Fruit fly (Drosophila melanogaster) whole organism, embryonic: Measurements from ENCODE around the gene CG43446.

Source experiments
- Abd-B ChIP-seq: fragments of 200-800 bp; sonication (Bioruptor generic); optimal IDR thresholded peaks from 2 replicates; lab custom pipeline; 2018; ENCODE audit warnings: missing biosample characterization, mild to moderate bottlenecking, missing genetic modification characterization, moderate library complexity
- CG11247 ChIP-seq: fragments of 200-800 bp; sonication (Bioruptor generic); IDR thresholded peaks from 2 replicates; pipeline ENCODE4 v1.3.6; 2022; ENCODE audit warnings: missing biosample characterization, missing genetic modification characterization
- CG15073 ChIP-seq: fragments of 200-800 bp; sonication (Bioruptor generic); optimal IDR thresholded peaks from 2 replicates; lab custom pipeline; 2016; ENCODE audit warnings: missing biosample characterization, missing genetic modification characterization
- CG15514 ChIP-seq: fragments of 200-800 bp; sonication (Bioruptor generic); optimal IDR thresholded peaks from 3 replicates; lab custom pipeline; 2017; ENCODE audit warnings: missing biosample characterization, missing genetic modification characterization, mild to moderate bottlenecking, moderate library complexity, missing genetic modification reagents
- CG17912 ChIP-seq: fragments of 200-800 bp; sonication (Bioruptor generic); optimal IDR thresholded peaks from 2 replicates; lab custom pipeline; 2018; ENCODE audit warnings: missing biosample characterization, mild to moderate bottlenecking, missing genetic modification characterization
- CG18764 ChIP-seq: fragments of 200-800 bp; sonication (Bioruptor generic); optimal IDR thresholded peaks from 3 replicates; lab custom pipeline; 2016; ENCODE audit warnings: missing biosample characterization, missing genetic modification characterization
- CG2875 ChIP-seq: fragments of 200-800 bp; sonication (Bioruptor generic); optimal IDR thresholded peaks from 2 replicates; lab custom pipeline; 2017; ENCODE audit warnings: missing biosample characterization, mild to moderate bottlenecking, missing genetic modification characterization, missing genetic modification reagents
- CG32532 ChIP-seq: fragments of 200-800 bp; sonication (Bioruptor generic); IDR thresholded peaks from 2 replicates; pipeline ENCODE4 v1.3.6; 2022; ENCODE audit warnings: missing biosample characterization, missing genetic modification characterization
- CG32767 ChIP-seq: fragments of 200-800 bp; sonication (Bioruptor generic); IDR thresholded peaks from 2 replicates; pipeline ENCODE4 v1.3.6; 2022; ENCODE audit warnings: missing biosample characterization, missing genetic modification characterization
- CG32772 ChIP-seq: fragments of 200-800 bp; sonication (Bioruptor generic); IDR thresholded peaks from 2 replicates; pipeline ENCODE4 v1.3.6; 2022; ENCODE audit warnings: missing biosample characterization, missing genetic modification characterization
- CG3838 ChIP-seq: fragments of 200-800 bp; sonication (Bioruptor generic); optimal IDR thresholded peaks from 3 replicates; lab custom pipeline; 2016; ENCODE audit warnings: missing biosample characterization, missing genetic modification characterization
- CG42726 ChIP-seq: fragments of 200-800 bp; sonication (Bioruptor generic); IDR thresholded peaks from 2 replicates; pipeline ENCODE4 v1.3.6; 2022; ENCODE audit warnings: missing biosample characterization, missing genetic modification characterization; ENCODE audit not compliant: partially characterized antibody
- CG5245 ChIP-seq: fragments of 200-800 bp; sonication (Bioruptor generic); optimal IDR thresholded peaks from 3 replicates; lab custom pipeline; 2016; ENCODE audit warnings: missing biosample characterization, missing genetic modification characterization
- CG8089 ChIP-seq: fragments of 200-800 bp; sonication (Bioruptor generic); optimal IDR thresholded peaks from 3 replicates; lab custom pipeline; 2016; ENCODE audit warnings: missing biosample characterization, missing genetic modification characterization
- CHES-1-like ChIP-seq: fragments of 200-800 bp; sonication (Bioruptor generic); optimal IDR thresholded peaks from 2 replicates; lab custom pipeline; 2016; ENCODE audit warnings: missing biosample characterization, missing genetic modification characterization
- Chrac-16 ChIP-seq: fragments of 200-800 bp; sonication (Bioruptor generic); optimal IDR thresholded peaks from 3 replicates; lab custom pipeline; 2016; ENCODE audit warnings: missing biosample characterization, missing genetic modification characterization
- CrebB ChIP-seq: fragments of 200-800 bp; sonication (Bioruptor generic); optimal IDR thresholded peaks from 3 replicates; lab custom pipeline; 2018; ENCODE audit warnings: missing biosample characterization, mild to moderate bottlenecking, missing genetic modification characterization
- Dbx ChIP-seq: fragments of 200-800 bp; sonication (Bioruptor generic); IDR thresholded peaks from 3 replicates; pipeline ENCODE4 v1.3.6; 2022; ENCODE audit warnings: missing biosample characterization, missing genetic modification characterization
- Dp ChIP-seq: fragments of 200-800 bp; sonication (Bioruptor generic); optimal IDR thresholded peaks from 2 replicates; lab custom pipeline; 2018; ENCODE audit warnings: missing biosample characterization, mild to moderate bottlenecking, missing genetic modification characterization, moderate library complexity
- E2f2 ChIP-seq: fragments of 200-800 bp; sonication (Bioruptor generic); IDR thresholded peaks from 2 replicates; pipeline ENCODE4 v1.3.6; 2022; ENCODE audit warnings: missing biosample characterization, missing genetic modification characterization
- ERR ChIP-seq: fragments of 200-800 bp; sonication (Bioruptor generic); optimal IDR thresholded peaks from 2 replicates; lab custom pipeline; 2016; ENCODE audit warnings: missing biosample characterization, missing genetic modification characterization
- HmgD ChIP-seq: fragments of 200-800 bp; sonication (Bioruptor generic); optimal IDR thresholded peaks from 3 replicates; lab custom pipeline; 2016; ENCODE audit warnings: missing biosample characterization, missing genetic modification characterization
- Hsf ChIP-seq: fragments of 200-800 bp; sonication (Bioruptor generic); optimal IDR thresholded peaks from 3 replicates; lab custom pipeline; 2016; ENCODE audit warnings: missing biosample characterization, missing genetic modification characterization
- Med ChIP-seq: fragments of 200-800 bp; sonication (Bioruptor generic); peaks from one replicate; lab custom pipeline; 2016; ENCODE audit warnings: missing biosample characterization, missing genetic modification characterization, mild to moderate bottlenecking, inconsistent platforms, moderate library complexity
- Mes4 ChIP-seq: fragments of 200-800 bp; sonication (Bioruptor generic); optimal IDR thresholded peaks from 2 replicates; lab custom pipeline; 2016; ENCODE audit warnings: missing biosample characterization, missing genetic modification characterization
- NC2β ChIP-seq: fragments of 200-800 bp; sonication (Bioruptor generic); optimal IDR thresholded peaks from 2 replicates; lab custom pipeline; 2016; ENCODE audit warnings: missing biosample characterization, missing genetic modification characterization
- NFAT ChIP-seq: fragments of 200-800 bp; sonication (Bioruptor generic); IDR thresholded peaks from 2 replicates; pipeline ENCODE4 v1.3.6; 2022; ENCODE audit warnings: missing biosample characterization, missing genetic modification characterization
- NfI ChIP-seq: fragments of 200-800 bp; sonication (Bioruptor generic); optimal IDR thresholded peaks from 3 replicates; lab custom pipeline; 2018; ENCODE audit warnings: missing biosample characterization, mild to moderate bottlenecking, missing genetic modification characterization, moderate library complexity
- Ptx1 ChIP-seq: fragments of 200-800 bp; sonication (Bioruptor generic); IDR thresholded peaks from 2 replicates; pipeline ENCODE4 v1.3.6; 2022; ENCODE audit warnings: missing biosample characterization, missing genetic modification characterization
- Vsx1 ChIP-seq: fragments of 200-800 bp; sonication (Bioruptor generic); optimal IDR thresholded peaks from 2 replicates; lab custom pipeline; 2017; ENCODE audit warnings: missing biosample characterization, mild to moderate bottlenecking, missing genetic modification characterization, missing genetic modification reagents
- amos ChIP-seq: fragments of 200-800 bp; sonication (Bioruptor generic); IDR thresholded peaks from 2 replicates; pipeline ENCODE4 v1.3.6; 2022; ENCODE audit warnings: missing biosample characterization, missing genetic modification characterization; ENCODE audit not compliant: partially characterized antibody
- bcd ChIP-seq: fragments of 200-800 bp; sonication (Bioruptor generic); optimal IDR thresholded peaks from 2 replicates; lab custom pipeline; 2017; ENCODE audit warnings: missing biosample characterization, mild to moderate bottlenecking, missing genetic modification characterization
- ci ChIP-seq: fragments of 200-800 bp; sonication (Bioruptor generic); IDR thresholded peaks from 3 replicates; pipeline ENCODE4 v1.3.6; 2022; ENCODE audit warnings: missing biosample characterization, missing genetic modification characterization
- dpn ChIP-seq, 2 experiments: fragments of 200-800 bp; sonication (Bioruptor generic); optimal IDR thresholded peaks; 3 replicates each; lab custom pipeline; 2016; ENCODE audit warnings: missing biosample characterization in 2 of 2, missing genetic modification characterization in 2 of 2
- dysf ChIP-seq: fragments of 200-800 bp; sonication (Bioruptor generic); IDR thresholded peaks from 3 replicates; pipeline ENCODE4 v1.3.6; 2022; ENCODE audit warnings: missing biosample characterization, missing genetic modification characterization
- fd102C ChIP-seq: fragments of 200-800 bp; sonication (Bioruptor generic); optimal IDR thresholded peaks from 2 replicates; lab custom pipeline; 2018; ENCODE audit warnings: missing biosample characterization, mild to moderate bottlenecking, missing genetic modification characterization, moderate library complexity
- gro ChIP-seq: fragments of 200-800 bp; sonication (Bioruptor generic); optimal IDR thresholded peaks from 2 replicates; lab custom pipeline; 2016; ENCODE audit warnings: missing biosample characterization, missing genetic modification characterization
- jumu ChIP-seq: fragments of 200-800 bp; sonication (Bioruptor generic); optimal IDR thresholded peaks from 3 replicates; lab custom pipeline; 2016; ENCODE audit warnings: missing biosample characterization, missing genetic modification characterization
- knrl ChIP-seq: fragments of 200-800 bp; sonication (Bioruptor generic); IDR thresholded peaks from 3 replicates; pipeline ENCODE4 v1.3.6; 2022; ENCODE audit warnings: missing biosample characterization, missing genetic modification characterization; ENCODE audit not compliant: partially characterized antibody
- lilli ChIP-seq: fragments of 200-800 bp; sonication (Bioruptor generic); optimal IDR thresholded peaks from 3 replicates; lab custom pipeline; 2016; ENCODE audit warnings: missing biosample characterization, missing genetic modification characterization
- luna ChIP-seq: fragments of 200-800 bp; sonication (Bioruptor generic); optimal IDR thresholded peaks from 2 replicates; lab custom pipeline; 2016; ENCODE audit warnings: missing biosample characterization, missing genetic modification characterization
- maf-S ChIP-seq: fragments of 200-800 bp; sonication (Bioruptor generic); optimal IDR thresholded peaks from 2 replicates; lab custom pipeline; 2016; ENCODE audit warnings: missing biosample characterization, missing genetic modification characterization
- mam ChIP-seq: fragments of 200-800 bp; sonication (Bioruptor generic); optimal IDR thresholded peaks from 3 replicates; lab custom pipeline; 2016; ENCODE audit warnings: missing biosample characterization, missing genetic modification characterization
- nau ChIP-seq: fragments of 200-800 bp; sonication (Bioruptor generic); optimal IDR thresholded peaks from 3 replicates; lab custom pipeline; 2017; ENCODE audit warnings: missing biosample characterization, mild to moderate bottlenecking, missing genetic modification characterization, missing genetic modification reagents
- oc ChIP-seq: fragments of 200-800 bp; sonication (Bioruptor generic); optimal IDR thresholded peaks from 2 replicates; lab custom pipeline; 2018; ENCODE audit warnings: missing biosample characterization, mild to moderate bottlenecking, missing genetic modification characterization, moderate library complexity
- pum ChIP-seq: fragments of 200-800 bp; sonication (Bioruptor generic); optimal IDR thresholded peaks from 2 replicates; lab custom pipeline; 2016; ENCODE audit warnings: missing biosample characterization, missing genetic modification characterization
- sisA ChIP-seq: fragments of 200-800 bp; sonication (Bioruptor generic); IDR thresholded peaks from 2 replicates; pipeline ENCODE4 v1.3.6; 2022; ENCODE audit warnings: missing biosample characterization, missing genetic modification characterization
- slou ChIP-seq: fragments of 200-800 bp; sonication (Bioruptor generic); optimal IDR thresholded peaks from 3 replicates; lab custom pipeline; 2016; ENCODE audit warnings: missing biosample characterization, missing genetic modification characterization
- sr ChIP-seq: fragments of 200-800 bp; sonication (Bioruptor generic); IDR thresholded peaks from 3 replicates; pipeline ENCODE4 v1.3.6; 2022; ENCODE audit warnings: missing biosample characterization, missing genetic modification characterization
- unc-4 ChIP-seq: fragments of 200-800 bp; sonication (Bioruptor generic); IDR thresholded peaks from 2 replicates; pipeline ENCODE4 v1.3.6; 2022; ENCODE audit warnings: missing biosample characterization, missing genetic modification characterization; ENCODE audit not compliant: partially characterized antibody
- zfh1 ChIP-seq: fragments of 200-800 bp; sonication (Bioruptor generic); IDR thresholded peaks from 3 replicates; pipeline ENCODE4 v1.3.6; 2022; ENCODE audit warnings: missing biosample characterization, missing genetic modification characterization

Gene CG43446

dm6 chr3R:20947991-20948407 lies 39.7 kb downstream of the CG43446 start (continued):
- TF ChIP-seq CG15514 (peak; percentile 23), Hsf (GFP tag; lab: Kevin White, UChicago) (peak; percentile 46), Vsx1 (GFP tag; lab: Kevin White, UChicago) (peak; percentile 96), CG18764 (GFP tag; lab: Kevin White, UChicago) (peak; percentile 8), mam (GFP tag; lab: Kevin White, UChicago) (peak; percentile 47), pum (peak; percentile 26), oc (tag; lab: Kevin White, UChicago) (peak; percentile 52), nau (no peak), Dp (GFP tag; lab: Kevin White, UChicago) (peak; percentile 48), knrl (GFP tag; lab: Robert Waterston, UW) (no peak; the same call in 2 of the 3 replicates), CG15073 (GFP tag; lab: Kevin White, UChicago) (no peak), sisA (GFP tag; lab: Robert Waterston, UW) (0 out of 2 replicates have a peak, but pooled peaks have one; percentile 31), ci (GFP tag; lab: Robert Waterston, UW) (peak; percentile 42; the same call in 1 of the 3 replicates), Dbx (GFP tag; lab: Robert Waterston, UW) (peak; percentile 63; the same call in 2 of the 3 replicates), luna (peak; percentile 10), fd102C (no peak), zfh1 (GFP tag; lab: Robert Waterston, UW) (peak; percentile 7; the same call in 1 of the 3 replicates), NfI (GFP tag; lab: Kevin White, UChicago) (peak; percentile 63), HmgD (GFP tag; lab: Kevin White, UChicago) (peak; percentile 68), ERR (GFP tag; lab: Kevin White, UChicago) (no peak), NFAT (peak; percentile 77), CHES-1-like (peak; percentile 5), CG11247 (GFP tag; lab: Robert Waterston, UW) (peak; percentile 62; the same call in 1 of the 2 replicates), amos (GFP tag; lab: Robert Waterston, UW) (peak; percentile 16; the same call in 1 of the 2 replicates), sr (no peak), unc-4 (no peak), CG42726 (GFP tag; lab: Robert Waterston, UW) (peak; percentile 71), Med (GFP tag; lab: Kevin White, UChicago) (peak; percentile 90), dpn (GFP tag; optimal IDR thresholded peaks at IDR 0.05; lab: Kevin White, UChicago) (peak; percentile 46 to 57), CG32767 (GFP tag; lab: Robert Waterston, UW) (peak; percentile 61; the same call in 1 of the 2 replicates), CG17912 (GFP tag; lab: Kevin White, UChicago) (peak; percentile 24), Ptx1 (0 out of 2 replicates have a peak, but pooled peaks have one; percentile 31), CG32532 (GFP tag; lab: Robert Waterston, UW) (peak; percentile 80), maf-S (GFP tag; lab: Kevin White, UChicago) (peak; percentile 6), Abd-B (GFP tag; lab: Kevin White, UChicago) (peak; percentile 54), CG3838 (GFP tag; lab: Kevin White, UChicago) (no peak), Mes4 (GFP tag; lab: Kevin White, UChicago) (peak; percentile 19), gro (peak; percentile 17), CG8089 (GFP tag; lab: Kevin White, UChicago) (peak; percentile 1), lilli (GFP tag; lab: Kevin White, UChicago) (peak; percentile 40), E2f2 (GFP tag; lab: Robert Waterston, UW) (peak; percentile 59), CrebB (no peak), dysf (peak; percentile 56), jumu (GFP tag; lab: Kevin White, UChicago) (peak; percentile 10), CG2875 (peak; percentile 1), CG32772 (GFP tag; lab: Robert Waterston, UW) (no peak), bcd (GFP tag; lab: Kevin White, UChicago) (peak; percentile 26), slou (GFP tag; lab: Kevin White, UChicago) (peak; percentile 25), Chrac-16 (GFP tag; lab: Kevin White, UChicago) (peak; percentile 10), NC2β (GFP tag; lab: Kevin White, UChicago) (peak; percentile 52), CG5245 (peak; percentile 37)
